Worm (Caenorhabditis elegans): ENCODE measurements around the gene R05D3.9.

ce11 chrIII:8413501-8413900 lies 45.0 kb upstream of the R05D3.9 start:
- TF ChIP-seq mab-5 (tag; optimal IDR thresholded peaks at IDR 0.05) (no peak), ZK546.5 (tag; optimal IDR thresholded peaks at IDR 0.05) (no peak), elt-1 (tag; optimal IDR thresholded peaks at IDR 0.05) (no peak), nhr-77 (tag; optimal IDR thresholded peaks at IDR 0.05) (no peak), ceh-16 (tag; optimal IDR thresholded peaks at IDR 0.05) (no peak), mdl-1 (tag; optimal IDR thresholded peaks at IDR 0.05) (no peak), ama-1 (optimal IDR thresholded peaks at IDR 0.05) (no peak), lsy-2 (tag; optimal IDR thresholded peaks at IDR 0.05) (no peak), blmp-1 (tag; optimal IDR thresholded peaks at IDR 0.05; ENCODE audit: insufficient read depth) (no peak)
